Worm (Caenorhabditis elegans) whole organism, mixed stage, embryonic: ENCODE data around the gene F14F3.4.

Experiments
- pha-4 ChIP-seq: fragments of 150-350 bp; optimal IDR thresholded peaks from 2 replicates; lab custom pipeline; 2018; ENCODE audit warnings: missing biosample characterization, missing genetic modification reagents, missing genetic modification characterization
- unc-39 ChIP-seq: fragments of 150-350 bp; optimal IDR thresholded peaks from 2 replicates; lab custom pipeline; 2014; ENCODE audit warnings: missing biosample characterization, missing genetic modification characterization
- zip-8 ChIP-seq: fragments of 150-350 bp; optimal IDR thresholded peaks from 2 replicates; lab custom pipeline; 2014; ENCODE audit warnings: missing biosample characterization, missing genetic modification characterization

- TF ChIP-seq pha-4 (tag; lab: Kevin White, UChicago) (no peak), unc-39 (tag; lab: Kevin White, UChicago) (no peak), zip-8 (no peak)
Observed at ce11 chrX:10533447-10533846, 12.2 kb upstream of the F14F3.4 start, which contains the start of gene glo-3.
